Worm (Caenorhabditis elegans) whole organism, young adult: ENCODE measurements around the gene R11H6.5.
A peak's percentile ranks its signal among the peaks of the same experiment; 100 is the strongest.

ENCODE experiments used
- B0019.2 ChIP-seq: fragments of 200-800 bp; sonication (Bioruptor generic); conservative IDR thresholded peaks from 2 replicates; pipeline ENCODE4 v1.3.6; 2022; ENCODE audit warnings: missing genetic modification reagents, missing genetic modification characterization, missing compliant biosample characterization
- F52B5.7 ChIP-seq: sonication (generic microtip); optimal IDR thresholded peaks from 2 replicates; lab custom pipeline; 2016; ENCODE audit warnings: mild to moderate bottlenecking, missing genetic modification characterization, missing compliant biosample characterization
- F57A8.1 ChIP-seq: fragments of 200-800 bp; sonication (Bioruptor generic); optimal IDR thresholded peaks from 2 replicates; lab custom pipeline; 2018; ENCODE audit warnings: mild to moderate bottlenecking, missing genetic modification characterization, moderate library complexity, missing compliant biosample characterization
- K11D2.4 ChIP-seq: fragments of 200-800 bp; sonication (Bioruptor generic); IDR thresholded peaks from 2 replicates; pipeline ENCODE4 v1.3.6; 2022; ENCODE audit warnings: missing genetic modification reagents, missing genetic modification characterization, missing compliant biosample characterization
- K12H6.12 ChIP-seq: fragments of 200-800 bp; sonication (Bioruptor generic); optimal IDR thresholded peaks from 2 replicates; lab custom pipeline; 2018; ENCODE audit warnings: mild to moderate bottlenecking, missing genetic modification characterization, missing compliant biosample characterization
- Y53F4B.3 ChIP-seq: fragments of 200-800 bp; sonication (Bioruptor generic); IDR thresholded peaks from 2 replicates; pipeline ENCODE4 v1.3.6; 2022; ENCODE audit warnings: missing genetic modification reagents, missing genetic modification characterization, missing compliant biosample characterization
- bed-2 ChIP-seq: fragments of 200-800 bp; sonication (Bioruptor generic); IDR thresholded peaks from 2 replicates; pipeline ENCODE4 v1.3.6; 2022; ENCODE audit warnings: missing genetic modification reagents, missing genetic modification characterization, missing compliant biosample characterization
- cebp-2 ChIP-seq: fragments of 200-800 bp; sonication (Bioruptor generic); IDR thresholded peaks from 2 replicates; pipeline ENCODE4 v1.3.6; 2022; ENCODE audit warnings: missing genetic modification characterization, missing compliant biosample characterization
- ceh-79 ChIP-seq: sonication (generic microtip); optimal IDR thresholded peaks from 2 replicates; lab custom pipeline; 2017; ENCODE audit warnings: mild to moderate bottlenecking, missing genetic modification characterization, missing compliant biosample characterization
- ceh-91 ChIP-seq: fragments of 200-800 bp; sonication (Bioruptor generic); IDR thresholded peaks from 2 replicates; pipeline ENCODE4 v1.3.6; 2022; ENCODE audit warnings: missing genetic modification reagents, missing genetic modification characterization, missing compliant biosample characterization
- die-1 ChIP-seq: sonication (generic microtip); optimal IDR thresholded peaks from 2 replicates; lab custom pipeline; 2016; ENCODE audit warnings: missing genotype, mild to moderate bottlenecking, missing genetic modification characterization, missing compliant biosample characterization
- dox-1 ChIP-seq: fragments of 200-800 bp; sonication (Bioruptor generic); IDR thresholded peaks from 2 replicates; pipeline ENCODE4 v1.3.6; 2022; ENCODE audit warnings: missing genetic modification reagents, missing genetic modification characterization, missing compliant biosample characterization
- dpff-1 ChIP-seq: sonication (generic microtip); optimal IDR thresholded peaks from 2 replicates; lab custom pipeline; 2017; ENCODE audit warnings: mild to moderate bottlenecking, missing genetic modification characterization, missing compliant biosample characterization
- efl-1 ChIP-seq: fragments of 150-350 bp; optimal IDR thresholded peaks from 2 replicates; lab custom pipeline; 2014; ENCODE audit warnings: missing biosample characterization, missing genetic modification reagents, missing genetic modification characterization
- egl-18 ChIP-seq: fragments of 200-800 bp; sonication (Bioruptor generic); IDR thresholded peaks from 2 replicates; pipeline ENCODE4 v1.3.6; 2022; ENCODE audit warnings: missing genetic modification reagents, missing genetic modification characterization, missing compliant biosample characterization
- egrh-3 ChIP-seq: fragments of 200-800 bp; sonication (Bioruptor generic); IDR thresholded peaks from 2 replicates; pipeline ENCODE4 v1.3.6; 2022; ENCODE audit warnings: missing genetic modification reagents, missing genetic modification characterization, missing compliant biosample characterization
- hmg-1.2 ChIP-seq: fragments of 200-800 bp; sonication (Bioruptor generic); IDR thresholded peaks from 2 replicates; pipeline ENCODE4 v1.3.6; 2022; ENCODE audit warnings: missing genetic modification reagents, missing genetic modification characterization, missing compliant biosample characterization
- hsf-1 ChIP-seq: fragments of 200-800 bp; sonication (Bioruptor generic); IDR thresholded peaks from 2 replicates; pipeline ENCODE4 v1.3.6; 2022; ENCODE audit warnings: missing genetic modification reagents, missing genetic modification characterization, missing compliant biosample characterization
- lsl-1 ChIP-seq: fragments of 200-800 bp; sonication (Bioruptor generic); optimal IDR thresholded peaks from 2 replicates; lab custom pipeline; 2018; ENCODE audit warnings: mild to moderate bottlenecking, missing genetic modification characterization, moderate library complexity, missing compliant biosample characterization
- lsy-27 ChIP-seq: sonication (generic microtip); optimal IDR thresholded peaks from 2 replicates; lab custom pipeline; 2017; ENCODE audit warnings: missing genetic modification characterization, mild to moderate bottlenecking, missing compliant biosample characterization, antibody characterized with exemption, missing genotype, borderline replicate concordance; ENCODE audit not compliant: insufficient read depth
- madf-10 ChIP-seq: sonication (generic microtip); optimal IDR thresholded peaks from 2 replicates; lab custom pipeline; 2016; ENCODE audit warnings: mild to moderate bottlenecking, missing genetic modification characterization, missing compliant biosample characterization
- madf-6 ChIP-seq: fragments of 200-800 bp; sonication (Bioruptor generic); IDR thresholded peaks from 2 replicates; pipeline ENCODE4 v1.3.6; 2022; ENCODE audit warnings: missing genetic modification reagents, missing genetic modification characterization, missing compliant biosample characterization
- madf-8 ChIP-seq: fragments of 200-800 bp; sonication (Bioruptor generic); conservative IDR thresholded peaks from 2 replicates; pipeline ENCODE4 v1.3.6; 2022; ENCODE audit warnings: missing genetic modification reagents, missing genetic modification characterization, missing compliant biosample characterization
- mes-4 ChIP-seq: sonication (generic microtip); optimal IDR thresholded peaks from 2 replicates; lab custom pipeline; 2016; ENCODE audit warnings: missing genotype, missing genetic modification characterization, missing compliant biosample characterization
- mxl-1 ChIP-seq: sonication (generic microtip); optimal IDR thresholded peaks from 2 replicates; lab custom pipeline; 2016; ENCODE audit warnings: missing genetic modification characterization, missing compliant biosample characterization
- nfyb-1 ChIP-seq: fragments of 200-800 bp; sonication (Bioruptor generic); IDR thresholded peaks from 2 replicates; pipeline ENCODE4 v1.3.6; 2022; ENCODE audit warnings: missing genetic modification reagents, missing genetic modification characterization, missing compliant biosample characterization
- nhr-120 ChIP-seq: fragments of 200-800 bp; sonication (Bioruptor generic); IDR thresholded peaks from 2 replicates; pipeline ENCODE4 v1.3.6; 2022; ENCODE audit warnings: missing genetic modification characterization, missing compliant biosample characterization
- nhr-27 ChIP-seq: fragments of 200-800 bp; sonication (Bioruptor generic); optimal IDR thresholded peaks from 2 replicates; lab custom pipeline; 2018; ENCODE audit warnings: mild to moderate bottlenecking, missing genetic modification characterization, moderate library complexity, missing compliant biosample characterization
- nhr-80 ChIP-seq: sonication (generic microtip); optimal IDR thresholded peaks from 2 replicates; lab custom pipeline; 2016; ENCODE audit warnings: missing genetic modification characterization, missing compliant biosample characterization
- nhr-90 ChIP-seq: sonication (generic microtip); optimal IDR thresholded peaks from 2 replicates; lab custom pipeline; 2016; ENCODE audit warnings: missing genotype, mild to moderate bottlenecking, missing genetic modification characterization, missing compliant biosample characterization
- repo-1 ChIP-seq: sonication (generic microtip); optimal IDR thresholded peaks from 2 replicates; lab custom pipeline; 2017; ENCODE audit warnings: mild to moderate bottlenecking, missing genetic modification characterization, missing compliant biosample characterization
- snpc-1.1 ChIP-seq: sonication (generic microtip); optimal IDR thresholded peaks from 2 replicates; lab custom pipeline; 2017; ENCODE audit warnings: missing genetic modification characterization, mild to moderate bottlenecking, missing compliant biosample characterization, antibody characterized with exemption, moderate library complexity, missing genotype, missing genetic modification reagents; ENCODE audit not compliant: insufficient read depth
- snpc-1.3 ChIP-seq: sonication (generic microtip); optimal IDR thresholded peaks from 2 replicates; lab custom pipeline; 2017; ENCODE audit warnings: missing genetic modification characterization, mild to moderate bottlenecking, missing compliant biosample characterization, antibody characterized with exemption, moderate library complexity, missing genotype, missing genetic modification reagents; ENCODE audit not compliant: insufficient read depth
- somi-1 ChIP-seq: fragments of 200-800 bp; sonication (Bioruptor generic); optimal IDR thresholded peaks from 2 replicates; lab custom pipeline; 2018; ENCODE audit warnings: mild to moderate bottlenecking, missing genetic modification characterization, missing compliant biosample characterization
- unc-130 ChIP-seq: sonication (generic microtip); optimal IDR thresholded peaks from 2 replicates; lab custom pipeline; 2016; ENCODE audit warnings: missing genetic modification reagents, missing genetic modification characterization, missing compliant biosample characterization
- unc-62 ChIP-seq: fragments of 150-350 bp; optimal IDR thresholded peaks from 2 replicates; lab custom pipeline; 2014; ENCODE audit warnings: missing biosample characterization, missing genetic modification reagents, missing genetic modification characterization
- xnd-1 ChIP-seq: sonication (generic microtip); optimal IDR thresholded peaks from 2 replicates; lab custom pipeline; 2016; ENCODE audit warnings: missing genotype, missing genetic modification reagents, missing genetic modification characterization, missing compliant biosample characterization
- ztf-26 ChIP-seq: sonication (generic microtip); optimal IDR thresholded peaks from 2 replicates; lab custom pipeline; 2017; ENCODE audit warnings: missing genetic modification characterization, missing compliant biosample characterization
- ztf-28 ChIP-seq: fragments of 200-800 bp; sonication (Bioruptor generic); IDR thresholded peaks from 2 replicates; pipeline ENCODE4 v1.3.6; 2022; ENCODE audit warnings: missing genetic modification reagents, missing genetic modification characterization, missing compliant biosample characterization

Gene R11H6.5

DNA sequence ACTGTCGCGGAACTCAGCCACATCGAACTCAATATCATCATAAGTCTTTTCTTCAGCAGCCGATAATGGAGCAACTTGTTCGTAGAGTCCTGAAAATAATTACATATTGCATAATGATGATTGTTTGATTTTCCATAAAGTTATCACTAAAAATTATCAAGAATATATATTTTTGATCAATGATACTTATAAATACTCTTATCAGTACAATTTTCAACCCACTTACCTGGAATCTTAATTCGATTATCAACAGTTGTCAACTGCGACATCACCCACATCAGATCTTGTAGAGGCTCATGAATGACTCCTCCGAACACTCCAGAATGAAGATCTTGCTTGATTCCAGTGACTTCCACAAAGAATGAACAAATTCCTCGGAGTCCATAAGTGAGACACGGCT, 16.0 kb downstream of the R11H6.5 start:
- peak; percentile 5 for TF ChIP-seq nhr-80 (tag; lab: Kevin White, UChicago)
- TF ChIP-seq snpc-1.3 (tag; lab: Kevin White, UChicago) = no peak
- TF ChIP-seq, all 124 proteins: peak for 1

ce11 chrV:14594943-14595342, 17.1 kb downstream of the R11H6.5 start:
- TF ChIP-seq K11D2.4 (GFP tag; lab: Robert Waterston, UW) (no peak), bed-2 (no peak), nfyb-1 (GFP tag; lab: Robert Waterston, UW) (peak; percentile 44; the same call in 1 of the 2 replicates), mes-4 (tag; lab: Kevin White, UChicago) (no peak), dox-1 (GFP tag; lab: Robert Waterston, UW) (no peak), repo-1 (peak; percentile 34), lsl-1 (GFP tag; lab: Kevin White, UChicago) (no peak), F57A8.1 (GFP tag; lab: Kevin White, UChicago) (no peak)

DNA sequence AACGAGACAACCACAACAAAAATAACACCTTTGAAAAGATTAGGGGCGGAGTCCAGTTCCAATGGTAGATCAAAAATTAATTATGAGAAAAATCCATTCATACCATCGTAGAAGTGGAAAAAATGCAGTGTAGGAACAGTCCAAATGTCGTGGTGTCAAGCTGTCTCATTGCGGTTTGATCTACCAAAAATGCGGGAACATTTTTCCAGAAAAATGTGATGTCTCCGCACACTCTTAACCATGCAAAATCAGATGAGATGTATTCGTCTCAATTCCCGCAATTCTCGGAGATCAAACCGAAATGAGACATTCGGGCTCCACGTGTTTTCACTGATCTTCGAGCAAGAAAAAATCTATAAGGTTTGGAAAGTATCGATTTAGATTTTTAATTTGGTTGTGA, 17.9 kb downstream of the R11H6.5 start:
- TF ChIP-seq unc-130 (GFP tag; lab: Kevin White, UChicago) (no peak), madf-6 (GFP tag; lab: Robert Waterston, UW) (peak; percentile 73), xnd-1 (tag; lab: Kevin White, UChicago) (peak; percentile 47), egl-18 (GFP tag; lab: Robert Waterston, UW) (no peak), Y53F4B.3 (GFP tag; lab: Robert Waterston, UW) (no peak), hmg-1.2 (GFP tag; lab: Robert Waterston, UW) (0 out of 2 replicates have a peak, but pooled peaks have one; percentile 8), hsf-1 (GFP tag; lab: Robert Waterston, UW) (no peak), ceh-79 (no peak), unc-62 (GFP tag; lab: Kevin White, UChicago) (no peak), madf-8 (GFP tag; lab: Robert Waterston, UW) (peak; percentile 51), mxl-1 (tag; lab: Kevin White, UChicago) (no peak), cebp-2 (GFP tag; lab: Robert Waterston, UW) (no peak), repo-1 (no peak), nhr-27 (tag; lab: Kevin White, UChicago) (no peak), nhr-90 (tag; lab: Kevin White, UChicago) (no peak), nhr-80 (tag; lab: Kevin White, UChicago) (no peak), dpff-1 (no peak), lsy-27 (tag; lab: Kevin White, UChicago) (no peak), die-1 (tag; lab: Kevin White, UChicago) (no peak), ceh-91 (GFP tag; lab: Robert Waterston, UW) (peak; percentile 22; the same call in 1 of the 2 replicates), ztf-28 (GFP tag; lab: Robert Waterston, UW) (no peak), snpc-1.1 (tag; lab: Kevin White, UChicago) (no peak), madf-10 (tag; lab: Kevin White, UChicago) (no peak), F52B5.7 (tag; lab: Kevin White, UChicago) (no peak), ztf-26 (tag; lab: Kevin White, UChicago) (no peak), B0019.2 (GFP tag; lab: Robert Waterston, UW) (no peak), lsl-1 (GFP tag; lab: Kevin White, UChicago) (no peak), K12H6.12 (no peak), egrh-3 (GFP tag; lab: Robert Waterston, UW) (no peak), somi-1 (GFP tag; lab: Kevin White, UChicago) (no peak), nhr-120 (GFP tag; lab: Robert Waterston, UW) (no peak), efl-1 (GFP tag; lab: Kevin White, UChicago) (peak; percentile 38)
